Fruit fly (Drosophila melanogaster): ENCODE data around the gene eff.

- TF ChIP-seq net (GFP tag; optimal IDR thresholded peaks at IDR 0.05): no peak
- TF ChIP-seq Sox102F (GFP tag; optimal IDR thresholded peaks at IDR 0.05): no peak
- TF ChIP-seq CG11294 (GFP tag; IDR thresholded peaks at IDR 0.05): no peak
- TF ChIP-seq CG8319 (GFP tag; optimal IDR thresholded peaks at IDR 0.05): no peak
Measured at dm6 chr3R:14748323-14749076, 7.4 kb upstream of the eff start.
